Worm (Caenorhabditis elegans) whole organism, late embryonic: ENCODE data around the gene srp-2.

ENCODE experiments used
- C08G9.2 ChIP-seq: sonication (generic microtip); optimal IDR thresholded peaks from 2 replicates; lab custom pipeline; 2016; ENCODE audit warnings: mild to moderate bottlenecking, missing genetic modification characterization, moderate library complexity, missing compliant biosample characterization
- C38D4.7 ChIP-seq: fragments of 200-800 bp; sonication (Bioruptor generic); optimal IDR thresholded peaks from 2 replicates; lab custom pipeline; 2018; ENCODE audit warnings: mild to moderate bottlenecking, missing genetic modification characterization, moderate library complexity, missing compliant biosample characterization
- K09A11.1 ChIP-seq: sonication (generic microtip); optimal IDR thresholded peaks from 2 replicates; lab custom pipeline; 2017; ENCODE audit warnings: antibody characterized with exemption, mild to moderate bottlenecking, missing genetic modification characterization, missing compliant biosample characterization; ENCODE audit not compliant: insufficient read depth
- ceh-14 ChIP-seq: sonication (generic microtip); optimal IDR thresholded peaks from 2 replicates; lab custom pipeline; 2016; ENCODE audit warnings: missing genotype, missing genetic modification characterization, missing compliant biosample characterization
- ceh-18 ChIP-seq: sonication (generic microtip); optimal IDR thresholded peaks from 2 replicates; lab custom pipeline; 2016; ENCODE audit warnings: missing genetic modification characterization, missing compliant biosample characterization
- ceh-19 ChIP-seq: fragments of 200-800 bp; sonication (Bioruptor generic); optimal IDR thresholded peaks from 2 replicates; lab custom pipeline; 2018; ENCODE audit warnings: mild to moderate bottlenecking, missing genetic modification characterization, missing compliant biosample characterization
- ceh-2 ChIP-seq: sonication (generic microtip); optimal IDR thresholded peaks from 2 replicates; lab custom pipeline; 2016; ENCODE audit warnings: missing genotype, missing genetic modification characterization, missing compliant biosample characterization
- ceh-24 ChIP-seq: sonication (generic microtip); optimal IDR thresholded peaks from 2 replicates; lab custom pipeline; 2016; ENCODE audit warnings: mild to moderate bottlenecking, missing genetic modification characterization, missing compliant biosample characterization
- ceh-30 ChIP-seq: fragments of 150-350 bp; optimal IDR thresholded peaks from 2 replicates; lab custom pipeline; 2014; ENCODE audit warnings: missing biosample characterization, missing genetic modification characterization
- ceh-31 ChIP-seq: sonication (generic microtip); optimal IDR thresholded peaks from 2 replicates; lab custom pipeline; 2016; ENCODE audit warnings: missing genetic modification characterization, missing compliant biosample characterization
- ceh-34 ChIP-seq: sonication (generic microtip); optimal IDR thresholded peaks from 2 replicates; lab custom pipeline; 2016; ENCODE audit warnings: mild to moderate bottlenecking, missing genetic modification characterization, missing compliant biosample characterization
- ceh-45 ChIP-seq: fragments of 200-800 bp; sonication (Bioruptor generic); IDR thresholded peaks from 2 replicates; pipeline ENCODE4 v1.3.6; 2022; ENCODE audit warnings: missing genetic modification reagents, missing genetic modification characterization, missing compliant biosample characterization
- dve-1 ChIP-seq: sonication (generic microtip); optimal IDR thresholded peaks from 2 replicates; lab custom pipeline; 2017; ENCODE audit warnings: antibody characterized with exemption, mild to moderate bottlenecking, missing genetic modification characterization, missing compliant biosample characterization
- ets-4 ChIP-seq: sonication (generic microtip); optimal IDR thresholded peaks from 2 replicates; lab custom pipeline; 2016; ENCODE audit warnings: missing genetic modification characterization, missing compliant biosample characterization
- fax-1 ChIP-seq: sonication (generic microtip); optimal IDR thresholded peaks from 2 replicates; lab custom pipeline; 2016; ENCODE audit warnings: missing genotype, missing genetic modification characterization, missing compliant biosample characterization
- fkh-10 ChIP-seq: fragments of 150-350 bp; optimal IDR thresholded peaks from 2 replicates; lab custom pipeline; 2014; ENCODE audit warnings: missing biosample characterization, missing genetic modification reagents, missing genetic modification characterization
- fkh-6 ChIP-seq: sonication (generic microtip); optimal IDR thresholded peaks from 2 replicates; lab custom pipeline; 2016; ENCODE audit warnings: missing genetic modification characterization, missing compliant biosample characterization
- hlh-15 ChIP-seq: sonication (generic microtip); optimal IDR thresholded peaks from 2 replicates; lab custom pipeline; 2016; ENCODE audit warnings: missing genetic modification characterization, missing compliant biosample characterization
- hlh-30 ChIP-seq: sonication (generic microtip); optimal IDR thresholded peaks from 2 replicates; lab custom pipeline; 2017; ENCODE audit warnings: antibody characterized with exemption, missing genetic modification characterization, missing compliant biosample characterization; ENCODE audit not compliant: insufficient read depth
- hlh-8 ChIP-seq: sonication (generic microtip); optimal IDR thresholded peaks from 2 replicates; lab custom pipeline; 2016; ENCODE audit warnings: missing genotype, missing genetic modification characterization, missing compliant biosample characterization
- lim-6 ChIP-seq: sonication (generic microtip); optimal IDR thresholded peaks from 2 replicates; lab custom pipeline; 2016; ENCODE audit warnings: missing genetic modification characterization, missing compliant biosample characterization
- nhr-11 ChIP-seq: fragments of 150-350 bp; optimal IDR thresholded peaks from 2 replicates; lab custom pipeline; 2014; ENCODE audit warnings: missing biosample characterization, missing genetic modification characterization
- odd-2 ChIP-seq: sonication (generic microtip); optimal IDR thresholded peaks from 2 replicates; lab custom pipeline; 2017; ENCODE audit warnings: antibody characterized with exemption, mild to moderate bottlenecking, missing genetic modification characterization, missing compliant biosample characterization
- pat-9 ChIP-seq: fragments of 200-800 bp; sonication (Bioruptor generic); optimal IDR thresholded peaks from 2 replicates; lab custom pipeline; 2018; ENCODE audit warnings: mild to moderate bottlenecking, missing genetic modification characterization, moderate library complexity, missing compliant biosample characterization
- ref-2 ChIP-seq: sonication (generic microtip); optimal IDR thresholded peaks from 2 replicates; lab custom pipeline; 2016; ENCODE audit warnings: missing genetic modification characterization, missing compliant biosample characterization
- rnt-1 ChIP-seq: sonication (generic microtip); optimal IDR thresholded peaks from 2 replicates; lab custom pipeline; 2016; ENCODE audit warnings: missing genetic modification characterization, missing compliant biosample characterization
- sox-4 ChIP-seq: sonication (generic microtip); optimal IDR thresholded peaks from 2 replicates; lab custom pipeline; 2017; ENCODE audit warnings: mild to moderate bottlenecking, missing genetic modification characterization, inconsistent platforms, missing compliant biosample characterization
- tbx-2 ChIP-seq: sonication (generic microtip); optimal IDR thresholded peaks from 2 replicates; lab custom pipeline; 2016; ENCODE audit warnings: missing genetic modification characterization, missing compliant biosample characterization
- tbx-7 ChIP-seq: sonication (generic microtip); optimal IDR thresholded peaks from 2 replicates; lab custom pipeline; 2016; ENCODE audit warnings: missing genotype, missing genetic modification characterization, missing compliant biosample characterization
- unc-42 ChIP-seq: sonication (generic microtip); optimal IDR thresholded peaks from 2 replicates; lab custom pipeline; 2016; ENCODE audit warnings: missing genotype, missing genetic modification characterization, missing compliant biosample characterization
- unc-86 ChIP-seq: sonication (generic microtip); optimal IDR thresholded peaks from 2 replicates; lab custom pipeline; 2016; ENCODE audit warnings: missing genetic modification characterization, missing compliant biosample characterization
- zip-5 ChIP-seq: sonication (generic microtip); optimal IDR thresholded peaks from 2 replicates; lab custom pipeline; 2016; ENCODE audit warnings: missing genetic modification characterization, missing compliant biosample characterization
- ztf-16 ChIP-seq: sonication (generic microtip); optimal IDR thresholded peaks from 2 replicates; lab custom pipeline; 2017; ENCODE audit warnings: missing genetic modification characterization, missing compliant biosample characterization

Gene srp-2

ce11 chrV:741820-742219, 20.6 kb upstream of the srp-2 start, which contains the start of gene C05E4.7:
Gene C05E4.7 (plus strand): TSS chrV:742120.
- TF ChIP-seq hlh-15 (no peak), lim-6 (tag; lab: Kevin White, UChicago) (no peak), K09A11.1 (tag; lab: Kevin White, UChicago) (no peak), dve-1 (tag; lab: Kevin White, UChicago) (no peak), tbx-7 (tag; lab: Kevin White, UChicago) (no peak), ceh-14 (tag; lab: Kevin White, UChicago) (no peak), ztf-16 (tag; lab: Kevin White, UChicago) (no peak)
- TF ChIP-seq, all 69 proteins: peak for 0

- TF ChIP-seq ceh-45 (GFP tag; lab: Robert Waterston, UW) (no peak), fkh-10 (GFP tag; lab: Kevin White, UChicago) (no peak), pat-9 (no peak), hlh-8 (tag; lab: Kevin White, UChicago) (no peak), ceh-19 (GFP tag; lab: Kevin White, UChicago) (no peak), ceh-31 (tag; lab: Kevin White, UChicago) (no peak), ceh-2 (tag; lab: Kevin White, UChicago) (no peak), unc-86 (no peak), sox-4 (no peak), C38D4.7 (GFP tag; lab: Kevin White, UChicago) (no peak), ceh-30 (tag; lab: Kevin White, UChicago) (no peak), hlh-30 (tag; lab: Kevin White, UChicago) (no peak), unc-42 (tag; lab: Kevin White, UChicago) (no peak)
These were observed 19.1 kb upstream of the srp-2 start, which contains the start of gene str-134 for ce11 chrV:743348-743747. Gene str-134 (plus strand): TSS chrV:743648.

- TF ChIP-seq rnt-1 (tag; lab: Kevin White, UChicago) (no peak), odd-2 (tag; lab: Kevin White, UChicago) (no peak)
- TF ChIP-seq, all 69 proteins: peak for 0
These were observed 14.4 kb upstream of the srp-2 start, which contains the start of gene sri-4 for ce11 chrV:748044-748443. Gene sri-4 (plus strand): TSS chrV:748344.

ce11 chrV:752679-753333, 9.6 kb upstream of the srp-2 start, which contains the start of the genes str-262 and srp-1:
Gene str-262 (minus strand): TSS chrV:752779.
Gene srp-1 (plus strand): TSS chrV:753283.
- TF ChIP-seq C08G9.2 (tag; lab: Kevin White, UChicago): no peak
- TF ChIP-seq fax-1 (tag; lab: Kevin White, UChicago): no peak
- TF ChIP-seq hlh-30 (tag; lab: Kevin White, UChicago): no peak
- TF ChIP-seq ceh-34: no peak
- TF ChIP-seq ceh-24 (tag; lab: Kevin White, UChicago): no peak
- TF ChIP-seq ceh-18 (tag; lab: Kevin White, UChicago): no peak
- TF ChIP-seq fkh-6 (tag; lab: Kevin White, UChicago): no peak
- TF ChIP-seq tbx-2: no peak
- no peak for TF ChIP-seq nhr-11 (tag; lab: Kevin White, UChicago)
- no peak for TF ChIP-seq rnt-1 (tag; lab: Kevin White, UChicago)
- TF ChIP-seq zip-5 (tag; lab: Kevin White, UChicago): no peak

ce11 chrV:756169-756568, 6.3 kb upstream of the srp-2 start, which contains the start of gene str-20:
Gene str-20 (plus strand): TSS chrV:756469.
- TF ChIP-seq lim-6 (tag; lab: Kevin White, UChicago) (no peak), ceh-24 (tag; lab: Kevin White, UChicago) (no peak), ceh-30 (tag; lab: Kevin White, UChicago) (no peak), ceh-34 (no peak), ref-2 (tag; lab: Kevin White, UChicago) (no peak), ets-4 (tag; lab: Kevin White, UChicago) (no peak)
